Fruit fly (Drosophila melanogaster) whole organism, pupa: ENCODE measurements around the gene CG13678.

ENCODE experiments used
- CG12605 ChIP-seq: fragments of 200-800 bp; sonication (Bioruptor generic); IDR thresholded peaks from 2 replicates; pipeline ENCODE4 v1.3.6; 2022; ENCODE audit warnings: missing biosample characterization, missing genetic modification characterization
- CG8301 ChIP-seq: fragments of 200-800 bp; sonication (Bioruptor generic); optimal IDR thresholded peaks from 2 replicates; lab custom pipeline; 2018; ENCODE audit warnings: missing biosample characterization, mild to moderate bottlenecking, missing genetic modification characterization
- gl ChIP-seq: fragments of 200-800 bp; sonication (Bioruptor generic); optimal IDR thresholded peaks from 2 replicates; lab custom pipeline; 2018; ENCODE audit warnings: missing biosample characterization, mild to moderate bottlenecking, missing genetic modification characterization

DNA sequence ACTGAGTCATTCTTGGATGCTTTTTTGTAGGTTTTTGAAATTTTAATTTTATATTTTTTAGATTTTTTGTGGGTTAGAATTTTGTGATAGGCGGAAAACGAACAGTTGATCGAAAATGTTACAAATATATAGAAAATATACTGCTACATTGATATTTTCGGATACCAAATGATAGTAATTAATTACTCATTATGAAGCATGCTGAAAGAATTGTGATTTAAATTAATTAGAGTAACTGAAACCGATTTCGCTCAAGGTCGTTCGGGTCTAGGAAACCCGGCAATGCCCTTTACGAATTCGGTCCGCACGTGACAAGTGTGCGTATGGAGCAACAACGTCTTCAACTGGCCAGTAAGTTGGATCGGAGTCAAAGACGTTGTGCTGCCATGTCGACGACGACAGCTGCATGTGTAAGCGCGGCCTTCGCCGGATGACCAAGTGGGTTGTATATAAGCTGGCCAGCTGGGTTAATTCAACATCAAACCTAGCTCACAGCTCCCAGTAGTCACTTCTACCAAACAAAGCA is 19.6 kb upstream of the CG13678 start, which contains the start of the genes CG7366 and CG13679:
- TF ChIP-seq gl (tag; lab: Kevin White, UChicago) (no peak), CG8301 (tag; lab: Kevin White, UChicago) (no peak), CG12605 (GFP tag; lab: Robert Waterston, UW) (no peak)
